Worm (Caenorhabditis elegans): ENCODE measurements around the gene C02B4.3.

DNA sequence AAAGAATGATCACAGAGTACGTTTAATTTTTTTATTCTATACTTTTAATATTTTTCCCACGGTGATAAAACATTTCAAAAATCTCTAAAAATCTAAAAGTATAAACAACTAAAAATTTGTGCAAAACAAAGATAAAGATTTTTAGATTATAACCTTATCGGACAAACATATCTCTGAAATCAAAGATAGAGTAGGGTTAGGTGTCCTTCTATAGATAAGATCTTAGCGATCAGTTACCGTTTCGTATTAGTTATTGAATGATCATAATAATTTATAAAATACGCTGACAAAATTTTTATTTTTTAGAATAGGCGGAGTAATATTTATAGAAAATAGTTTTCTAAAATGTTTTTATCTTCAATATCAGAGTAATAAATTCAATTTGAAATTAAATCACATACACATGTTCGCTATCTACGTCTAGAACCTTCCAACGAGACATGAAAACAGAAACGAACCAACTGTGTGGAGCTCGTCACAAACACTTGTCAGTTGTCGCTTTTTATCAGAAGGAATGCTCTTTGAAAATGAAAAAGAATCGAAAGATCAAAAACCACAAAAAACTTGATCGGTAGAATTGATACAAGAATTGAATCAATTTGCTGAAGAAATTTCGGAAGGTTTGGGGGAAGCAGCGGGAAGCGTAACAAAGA is 12.1 kb upstream of the C02B4.3 start:
- no peak for TF ChIP-seq pha-4 (tag; optimal IDR thresholded peaks at IDR 0.05)
- no peak for TF ChIP-seq lin-11 (tag; optimal IDR thresholded peaks at IDR 0.05)
- TF ChIP-seq ceh-34 (tag; optimal IDR thresholded peaks at IDR 0.05) = no peak

Measured in whole organism, late embryonic.